Fruit fly (Drosophila melanogaster) whole organism, prepupa: Measurements from ENCODE around the gene hook.

Experiments used
- Blimp-1 ChIP-seq: fragments of 200-800 bp; sonication (Bioruptor generic); optimal IDR thresholded peaks from 3 replicates; lab custom pipeline; 2017; ENCODE audit warnings: missing biosample characterization, missing genetic modification characterization, mild to moderate bottlenecking, moderate library complexity, missing genetic modification reagents
- CG10669 ChIP-seq: fragments of 200-800 bp; sonication (Bioruptor generic); optimal IDR thresholded peaks from 3 replicates; lab custom pipeline; 2018; ENCODE audit warnings: missing biosample characterization, mild to moderate bottlenecking, missing genetic modification characterization, moderate library complexity
- CG11294 ChIP-seq: fragments of 200-800 bp; sonication (Bioruptor generic); IDR thresholded peaks from 2 replicates; pipeline ENCODE4 v1.3.6; 2022; ENCODE audit warnings: missing biosample characterization, missing genetic modification characterization
- CG11762 ChIP-seq: fragments of 200-800 bp; sonication (Bioruptor generic); optimal IDR thresholded peaks from 3 replicates; lab custom pipeline; 2016; ENCODE audit warnings: missing biosample characterization, missing genetic modification characterization; ENCODE audit not compliant: insufficient read depth
- CG16779 ChIP-seq: fragments of 200-800 bp; sonication (Bioruptor generic); optimal IDR thresholded peaks from 3 replicates; lab custom pipeline; 2017; ENCODE audit warnings: missing biosample characterization, mild to moderate bottlenecking, missing genetic modification characterization
- CG3032 ChIP-seq: fragments of 200-800 bp; optimal IDR thresholded peaks from 2 replicates; lab custom pipeline; 2019; ENCODE audit warnings: missing biosample characterization, mild to moderate bottlenecking, missing genetic modification characterization, moderate library complexity
- CG34406 ChIP-seq: fragments of 200-800 bp; sonication (Bioruptor generic); optimal IDR thresholded peaks from 3 replicates; lab custom pipeline; 2016; ENCODE audit warnings: missing biosample characterization, missing genetic modification characterization
- CG3919 ChIP-seq: fragments of 200-800 bp; sonication (Bioruptor generic); optimal IDR thresholded peaks from 3 replicates; lab custom pipeline; 2016; ENCODE audit warnings: missing biosample characterization, missing genetic modification characterization
- CG6163 ChIP-seq: fragments of 200-800 bp; sonication (Bioruptor generic); IDR thresholded peaks from 3 replicates; pipeline ENCODE4 v1.3.6; 2022; ENCODE audit warnings: missing biosample characterization, missing genetic modification characterization
- CG6792 ChIP-seq: fragments of 200-800 bp; sonication (Bioruptor generic); optimal IDR thresholded peaks from 3 replicates; lab custom pipeline; 2016; ENCODE audit warnings: missing biosample characterization, missing genetic modification characterization
- CG7368 ChIP-seq: fragments of 200-800 bp; sonication (Bioruptor generic); optimal IDR thresholded peaks from 3 replicates; lab custom pipeline; 2016; ENCODE audit warnings: missing biosample characterization, missing genetic modification characterization
- CG8119 ChIP-seq: fragments of 200-800 bp; sonication (Bioruptor generic); IDR thresholded peaks from 3 replicates; pipeline ENCODE4 v1.3.6; 2022; ENCODE audit warnings: missing biosample characterization, missing genetic modification characterization
- CG8319 ChIP-seq: fragments of 200-800 bp; sonication (Bioruptor generic); optimal IDR thresholded peaks from 3 replicates; lab custom pipeline; 2016; ENCODE audit warnings: missing biosample characterization, missing genetic modification characterization
- CG9139 ChIP-seq: fragments of 200-800 bp; sonication (Bioruptor generic); optimal IDR thresholded peaks from 3 replicates; lab custom pipeline; 2017; ENCODE audit warnings: missing biosample characterization, mild to moderate bottlenecking, missing genetic modification characterization
- Eip75B ChIP-seq: fragments of 200-800 bp; sonication (Bioruptor generic); optimal IDR thresholded peaks from 3 replicates; lab custom pipeline; 2016; ENCODE audit warnings: missing biosample characterization, missing genetic modification characterization
- Eip78C ChIP-seq: fragments of 200-800 bp; sonication (Bioruptor generic); peaks from one replicate; lab custom pipeline; 2016; ENCODE audit warnings: missing biosample characterization, missing genetic modification characterization
- Eip93F ChIP-seq: fragments of 200-800 bp; sonication (Bioruptor generic); optimal IDR thresholded peaks from 2 replicates; lab custom pipeline; 2016; ENCODE audit warnings: missing biosample characterization, mild to moderate bottlenecking, missing genetic modification characterization
- Ets21C ChIP-seq: fragments of 200-800 bp; sonication (Bioruptor generic); optimal IDR thresholded peaks from 3 replicates; lab custom pipeline; 2016; ENCODE audit warnings: missing biosample characterization, missing genetic modification characterization
- Gug ChIP-seq: fragments of 200-800 bp; sonication (Bioruptor generic); IDR thresholded peaks from 2 replicates; pipeline ENCODE4 v1.3.6; 2022; ENCODE audit warnings: missing biosample characterization, missing genetic modification characterization
- Hr38 ChIP-seq: sonication (Bioruptor generic); optimal IDR thresholded peaks from 2 replicates; lab custom pipeline; 2016; ENCODE audit warnings: missing biosample characterization, missing genetic modification characterization
- Hr39 ChIP-seq: fragments of 200-800 bp; sonication (Bioruptor generic); optimal IDR thresholded peaks from 2 replicates; lab custom pipeline; 2016; ENCODE audit warnings: missing biosample characterization, missing genetic modification characterization
- Hr4 ChIP-seq: fragments of 200-800 bp; sonication (Bioruptor generic); optimal IDR thresholded peaks from 3 replicates; lab custom pipeline; 2016; ENCODE audit warnings: missing biosample characterization, missing genetic modification characterization
- Lpt ChIP-seq: fragments of 200-800 bp; sonication (Bioruptor generic); optimal IDR thresholded peaks from 3 replicates; lab custom pipeline; 2016; ENCODE audit warnings: missing biosample characterization, missing genetic modification characterization
- Met ChIP-seq: fragments of 200-800 bp; sonication (Bioruptor generic); optimal IDR thresholded peaks from 3 replicates; lab custom pipeline; 2016; ENCODE audit warnings: missing biosample characterization, missing genetic modification characterization
- OdsH ChIP-seq: fragments of 200-800 bp; sonication (Bioruptor generic); optimal IDR thresholded peaks from 3 replicates; lab custom pipeline; 2016; ENCODE audit warnings: missing biosample characterization, missing genetic modification characterization
- Sox14 ChIP-seq: fragments of 200-800 bp; sonication (Bioruptor generic); optimal IDR thresholded peaks from 3 replicates; lab custom pipeline; 2016; ENCODE audit warnings: missing biosample characterization, missing genetic modification characterization
- Sox15 ChIP-seq: fragments of 200-800 bp; sonication (Bioruptor generic); optimal IDR thresholded peaks from 3 replicates; lab custom pipeline; 2016; ENCODE audit warnings: missing biosample characterization, missing genetic modification characterization
- achi ChIP-seq: fragments of 200-800 bp; sonication (Bioruptor generic); optimal IDR thresholded peaks from 3 replicates; lab custom pipeline; 2016; ENCODE audit warnings: missing biosample characterization, missing genetic modification characterization
- cyc ChIP-seq: fragments of 200-800 bp; sonication (Bioruptor generic); optimal IDR thresholded peaks from 3 replicates; lab custom pipeline; 2016; ENCODE audit warnings: missing biosample characterization, missing genetic modification characterization
- eg ChIP-seq: fragments of 200-800 bp; sonication (Bioruptor generic); IDR thresholded peaks from 3 replicates; pipeline ENCODE4 v1.3.6; 2022; ENCODE audit warnings: missing biosample characterization, missing genetic modification characterization
- esn ChIP-seq: fragments of 200-800 bp; sonication (Bioruptor generic); optimal IDR thresholded peaks from 2 replicates; lab custom pipeline; 2016; ENCODE audit warnings: missing biosample characterization, mild to moderate bottlenecking, missing genetic modification characterization, moderate library complexity
- fd59A ChIP-seq: fragments of 200-800 bp; sonication (Bioruptor generic); optimal IDR thresholded peaks from 2 replicates; lab custom pipeline; 2017; ENCODE audit warnings: missing biosample characterization, mild to moderate bottlenecking, missing genetic modification characterization, missing genetic modification reagents
- fd85E ChIP-seq: fragments of 200-800 bp; sonication (Bioruptor generic); optimal IDR thresholded peaks from 3 replicates; lab custom pipeline; 2016; ENCODE audit warnings: missing biosample characterization, missing genetic modification characterization
- fkh ChIP-seq: fragments of 200-800 bp; sonication (Bioruptor generic); optimal IDR thresholded peaks from 3 replicates; lab custom pipeline; 2017; ENCODE audit warnings: missing biosample characterization, mild to moderate bottlenecking, missing genetic modification characterization, moderate library complexity
- lz ChIP-seq: fragments of 200-800 bp; sonication (Bioruptor generic); optimal IDR thresholded peaks from 3 replicates; lab custom pipeline; 2016; ENCODE audit warnings: missing biosample characterization, missing genetic modification characterization
- net ChIP-seq: fragments of 200-800 bp; sonication (Bioruptor generic); optimal IDR thresholded peaks from 3 replicates; lab custom pipeline; 2016; ENCODE audit warnings: missing biosample characterization, missing genetic modification characterization
- pdm3 ChIP-seq: fragments of 200-800 bp; sonication (Bioruptor generic); optimal IDR thresholded peaks from 3 replicates; lab custom pipeline; 2016; ENCODE audit warnings: missing biosample characterization, missing genetic modification characterization
- salr ChIP-seq, 2 experiments: fragments of 200-800 bp; sonication (Bioruptor generic); optimal IDR thresholded peaks; 3 replicates each; lab custom pipeline; 2016 to 2018; ENCODE audit warnings: missing biosample characterization in 2 of 2, missing genetic modification characterization in 2 of 2, mild to moderate bottlenecking in 1 of 2
- ss ChIP-seq, 2 experiments: fragments of 200-800 bp; sonication (Bioruptor generic); optimal IDR thresholded peaks; 2 replicates in 1 of 2; 3 replicates in 1 of 2; lab custom pipeline; 2017 to 2018; ENCODE audit warnings: mild to moderate bottlenecking in 2 of 2, missing biosample characterization in 2 of 2, missing genetic modification characterization in 2 of 2, moderate library complexity in 1 of 2
- svp ChIP-seq: fragments of 200-800 bp; sonication (Bioruptor generic); peaks from one replicate; lab custom pipeline; 2016; ENCODE audit warnings: missing biosample characterization, missing genetic modification characterization
- vri ChIP-seq: fragments of 200-800 bp; sonication (Bioruptor generic); optimal IDR thresholded peaks from 3 replicates; lab custom pipeline; 2016; ENCODE audit warnings: missing biosample characterization, mild to moderate bottlenecking, missing genetic modification characterization

The hook gene

dm6 chr2L:19045111-19045560, 11.8 kb upstream of the hook start, which contains the start of the genes Ttc19 and Acn (continued):
- no peak for TF ChIP-seq fkh (GFP tag; lab: Kevin White, UChicago)
- peak in 1 of 2 experiments; percentile 27 for TF ChIP-seq salr (GFP tag; optimal IDR thresholded peaks at IDR 0.05; lab: Kevin White, UChicago)
- TF ChIP-seq Eip75B = peak; percentile 86
- TF ChIP-seq CG8119 (GFP tag; lab: Robert Waterston, UW) = peak; percentile 54; the same call in 2 of the 3 replicates
- peak; percentile 82 for TF ChIP-seq cyc (GFP tag; lab: Kevin White, UChicago)
- no peak for TF ChIP-seq svp (GFP tag; lab: Kevin White, UChicago)
- no peak for TF ChIP-seq CG11294 (GFP tag; lab: Robert Waterston, UW)
- peak; percentile 80 for TF ChIP-seq CG34406 (GFP tag; lab: Kevin White, UChicago)
- TF ChIP-seq CG3919 (GFP tag; lab: Kevin White, UChicago) = peak; percentile 79
- TF ChIP-seq Blimp-1 (GFP tag; lab: Kevin White, UChicago) = no peak
- peak; percentile 53 for TF ChIP-seq CG8319 (GFP tag; lab: Kevin White, UChicago)
- peak; percentile 88 for TF ChIP-seq OdsH (GFP tag; lab: Kevin White, UChicago)
- TF ChIP-seq vri (GFP tag; lab: Kevin White, UChicago) = peak; percentile 88
- TF ChIP-seq CG6163 (GFP tag; lab: Robert Waterston, UW) = peak; percentile 74
- TF ChIP-seq Met (GFP tag; lab: Kevin White, UChicago) = peak; percentile 84
- TF ChIP-seq Sox15 (GFP tag; lab: Kevin White, UChicago) = peak; percentile 60
- peak; percentile 91 for TF ChIP-seq Sox14
- peak; percentile 90 for TF ChIP-seq esn (GFP tag; lab: Kevin White, UChicago)
- peak; percentile 86 for TF ChIP-seq lz
- peak; percentile 89 for TF ChIP-seq Hr39 (GFP tag; lab: Kevin White, UChicago)
- no peak for TF ChIP-seq Hr38 (GFP tag; lab: Kevin White, UChicago)
- no peak for TF ChIP-seq CG7368 (GFP tag; lab: Kevin White, UChicago)
- TF ChIP-seq fd59A (GFP tag; lab: Kevin White, UChicago) = peak; percentile 27
- TF ChIP-seq pdm3 (GFP tag; lab: Kevin White, UChicago) = peak; percentile 85

DNA sequence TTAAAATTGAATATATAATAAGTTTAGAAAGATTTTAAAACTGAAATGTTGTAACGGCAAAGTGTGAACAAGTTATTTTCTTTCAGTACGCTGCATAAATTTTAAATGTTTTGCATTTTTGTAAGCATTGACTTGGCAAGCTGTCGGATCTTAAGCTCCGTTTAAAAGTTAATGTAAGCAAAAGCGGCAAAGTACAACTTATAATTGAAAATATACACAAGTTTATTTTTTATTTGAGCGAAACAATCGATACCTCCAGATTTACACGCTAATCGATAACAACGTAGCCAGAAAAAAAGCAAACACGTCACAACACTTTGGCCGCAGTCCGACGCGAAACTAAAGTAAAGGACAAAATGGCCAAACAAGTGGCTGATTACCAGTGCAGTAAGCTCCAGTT, 8.3 kb upstream of the hook start, which contains the start of gene Catsup:
Gene Catsup (plus strand): TSS at position 273 of the 400 bp plus-strand sequence.
- TF ChIP-seq Eip78C (GFP tag; lab: Kevin White, UChicago) (peak; percentile 37), achi (GFP tag; lab: Kevin White, UChicago) (no peak)

DNA sequence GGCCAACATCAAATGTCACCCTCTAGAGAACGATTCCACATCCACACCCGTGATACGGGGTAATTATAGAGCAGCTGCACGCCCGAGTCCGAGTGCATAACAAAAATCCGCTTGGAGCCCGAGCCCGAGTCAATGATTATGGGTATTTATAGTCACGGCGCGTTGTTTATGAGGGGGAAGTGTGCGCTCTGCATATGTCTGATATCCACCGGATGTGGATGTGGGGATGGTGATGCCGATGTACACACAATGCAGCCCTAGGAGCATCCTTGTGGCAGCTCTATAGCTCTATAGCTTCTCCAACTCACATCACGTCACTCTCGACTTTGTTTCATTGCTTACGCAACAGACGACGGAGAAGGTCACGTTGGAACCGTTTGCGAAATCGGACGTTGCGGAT, 4.2 kb upstream of the hook start:
- TF ChIP-seq Eip78C (GFP tag; lab: Kevin White, UChicago) = peak; percentile 35
- peak; percentile 4 for TF ChIP-seq net (GFP tag; lab: Kevin White, UChicago)
- no peak for TF ChIP-seq CG7368 (GFP tag; lab: Kevin White, UChicago)

DNA sequence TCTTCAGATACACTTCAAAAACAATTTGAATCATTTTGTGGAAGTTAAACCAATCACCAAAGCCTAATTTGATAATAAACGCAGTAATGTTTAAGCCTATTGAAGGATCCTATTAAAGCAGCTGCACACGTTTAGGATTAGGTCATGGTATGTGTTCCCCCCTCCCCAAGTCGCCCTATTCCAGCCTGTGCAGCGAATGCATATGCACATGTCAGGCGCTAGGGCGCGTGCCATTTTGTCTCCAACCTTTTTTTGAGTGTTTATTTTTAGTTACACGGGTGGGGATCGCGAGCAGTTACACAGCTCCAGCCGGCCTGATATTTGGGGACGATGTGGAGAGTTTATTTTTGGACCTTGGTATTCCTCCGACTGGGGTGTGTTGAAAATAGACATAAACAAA, 3.7 kb upstream of the hook start:
- TF ChIP-seq vri (GFP tag; lab: Kevin White, UChicago) = no peak
- no peak for TF ChIP-seq CG3032 (tag; lab: Kevin White, UChicago)
- TF ChIP-seq Gug = no peak
- TF ChIP-seq Eip78C (GFP tag; lab: Kevin White, UChicago) = peak; percentile 58

dm6 chr2L:19036105-19036714, 2.9 kb upstream of the hook start:
- TF ChIP-seq Eip75B = no peak
- TF ChIP-seq cyc (GFP tag; lab: Kevin White, UChicago) = no peak
- no peak for TF ChIP-seq CG16779 (tag; lab: Kevin White, UChicago)
- no peak for TF ChIP-seq eg (GFP tag; lab: Robert Waterston, UW)
- TF ChIP-seq OdsH (GFP tag; lab: Kevin White, UChicago) = no peak
- no peak for TF ChIP-seq Met (GFP tag; lab: Kevin White, UChicago)
- TF ChIP-seq fd59A (GFP tag; lab: Kevin White, UChicago) = no peak
- peak; percentile 8 for TF ChIP-seq achi (GFP tag; lab: Kevin White, UChicago)
- TF ChIP-seq CG8319 (GFP tag; lab: Kevin White, UChicago) = no peak
- no peak for TF ChIP-seq fd85E (GFP tag; lab: Kevin White, UChicago)
- TF ChIP-seq pdm3 (GFP tag; lab: Kevin White, UChicago) = peak; percentile 31
- TF ChIP-seq Ets21C (GFP tag; lab: Kevin White, UChicago) = no peak
- TF ChIP-seq CG10669 (GFP tag; lab: Kevin White, UChicago) = no peak
- TF ChIP-seq Lpt (GFP tag; lab: Kevin White, UChicago) = peak; percentile 51
- no peak for TF ChIP-seq CG6792 (GFP tag; lab: Kevin White, UChicago)
- TF ChIP-seq CG11762 (GFP tag; lab: Kevin White, UChicago) = no peak
- no peak for TF ChIP-seq CG11294 (GFP tag; lab: Robert Waterston, UW)
- TF ChIP-seq CG7368 (GFP tag; lab: Kevin White, UChicago) = no peak
- TF ChIP-seq Hr4 (GFP tag; lab: Kevin White, UChicago) = no peak
- TF ChIP-seq Sox15 (GFP tag; lab: Kevin White, UChicago) = no peak
- TF ChIP-seq CG9139 (GFP tag; lab: Kevin White, UChicago) = no peak
- TF ChIP-seq Eip93F (GFP tag; lab: Kevin White, UChicago) = no peak
- TF ChIP-seq ss (GFP tag; optimal IDR thresholded peaks at IDR 0.05; lab: Kevin White, UChicago) = peak in 1 of 2 experiments; percentile 7
- no peak for TF ChIP-seq net (GFP tag; lab: Kevin White, UChicago)
